Worm (Caenorhabditis elegans) whole organism, L4/young adult: ENCODE data around the gene srz-102.

Experiments used
- dao-5 ChIP-seq: sonication (generic microtip); optimal IDR thresholded peaks from 2 replicates; lab custom pipeline; 2016; ENCODE audit warnings: missing genotype, missing genetic modification characterization, moderate library complexity, missing compliant biosample characterization
- him-1 ChIP-seq: sonication (generic microtip); optimal IDR thresholded peaks from 2 replicates; lab custom pipeline; 2016; ENCODE audit warnings: missing genotype, missing genetic modification reagents, missing genetic modification characterization, missing compliant biosample characterization

- no peak for TF ChIP-seq him-1 (tag; lab: Kevin White, UChicago)
- TF ChIP-seq dao-5 (tag; lab: Kevin White, UChicago): no peak
These were observed 46.4 kb downstream of the srz-102 start, which contains the start of gene T25E12.16 for ce11 chrV:16733681-16734080.
